Worm (Caenorhabditis elegans): ENCODE data around the gene clec-5.

The clec-5 gene

DNA sequence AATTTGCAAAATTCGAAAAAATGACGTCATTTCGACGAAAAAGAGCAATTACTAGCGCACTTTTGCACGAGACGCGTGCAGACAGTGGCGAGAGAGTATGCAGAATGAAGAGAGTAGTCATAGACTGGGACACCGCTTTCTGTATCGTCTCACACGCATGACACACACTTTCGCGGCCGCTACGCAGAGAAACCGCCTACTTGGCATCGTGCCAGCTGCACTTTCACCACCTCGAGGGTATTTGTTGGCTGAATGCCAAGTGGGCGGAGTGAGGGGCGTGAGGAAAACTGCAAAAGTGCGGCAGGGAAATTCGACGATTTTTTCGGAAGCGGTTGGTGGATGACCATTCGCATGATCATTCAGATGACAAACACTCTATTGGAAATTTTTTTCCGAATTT, 16.3 kb upstream of the clec-5 start:
- TF ChIP-seq ztf-28 (GFP tag; IDR thresholded peaks at IDR 0.05) (peak; percentile 86), ccch-3 (GFP tag; optimal IDR thresholded peaks at IDR 0.05) (no peak), madf-6 (GFP tag; IDR thresholded peaks at IDR 0.05) (peak; percentile 78), nfyb-1 (GFP tag; IDR thresholded peaks at IDR 0.05) (peak; percentile 99), unc-62 (GFP tag; optimal IDR thresholded peaks at IDR 0.05) (peak; percentile 77), Y79H2A.3 (GFP tag; conservative IDR thresholded peaks at IDR 0.05) (peak; percentile 76), rpc-1 (optimal IDR thresholded peaks at IDR 0.05) (no peak), rpc-1 (tag; optimal IDR thresholded peaks at IDR 0.05) (no peak), cebp-2 (GFP tag; IDR thresholded peaks at IDR 0.05) (no peak), cebp-1 (GFP tag; IDR thresholded peaks at IDR 0.05) (peak; percentile 87), cebp-1 (tag; optimal IDR thresholded peaks at IDR 0.05) (peak; percentile 98), Y53G8AR.9 (GFP tag; conservative IDR thresholded peaks at IDR 0.05) (peak; percentile 96), lin-40 (tag; optimal IDR thresholded peaks at IDR 0.05) (peak; percentile 99), unc-130 (GFP tag; optimal IDR thresholded peaks at IDR 0.05) (peak; percentile 9), lin-54 (GFP tag; optimal IDR thresholded peaks at IDR 0.05) (peak; percentile 96), lag-1 (GFP tag; IDR thresholded peaks at IDR 0.05) (peak; percentile 86; the same call in 1 of the 2 replicates), snpc-1.3 (tag; optimal IDR thresholded peaks at IDR 0.05; ENCODE audit: insufficient read depth) (no peak), nhr-80 (tag; optimal IDR thresholded peaks at IDR 0.05) (peak; percentile 99), B0336.3 (GFP tag; IDR thresholded peaks at IDR 0.05) (peak; percentile 100), ceh-79 (tag; optimal IDR thresholded peaks at IDR 0.05) (peak; percentile 93), T26A5.8 (tag; optimal IDR thresholded peaks at IDR 0.05) (no peak), athp-1 (tag; optimal IDR thresholded peaks at IDR 0.05) (peak; percentile 96), let-607 (tag; optimal IDR thresholded peaks at IDR 0.05) (peak; percentile 94 to 95), xnd-1 (tag; optimal IDR thresholded peaks at IDR 0.05) (no peak), ama-1 (optimal IDR thresholded peaks at IDR 0.05) (no peak), ama-1 (GFP tag; optimal IDR thresholded peaks at IDR 0.05) (no peak), nfya-2 (GFP tag; IDR thresholded peaks at IDR 0.05) (no peak), Y56A3A.18 (GFP tag; IDR thresholded peaks at IDR 0.05) (peak; percentile 88), ztf-25 (GFP tag; IDR thresholded peaks at IDR 0.05) (0 out of 2 replicates have a peak, but pooled peaks have one; percentile 70), hlh-12 (tag; optimal IDR thresholded peaks at IDR 0.05) (no peak), zim-3 (tag; optimal IDR thresholded peaks at IDR 0.05) (peak; percentile 64), bed-2 (GFP tag; IDR thresholded peaks at IDR 0.05) (peak; percentile 86), tbp1 (GFP tag; optimal IDR thresholded peaks at IDR 0.05) (peak; percentile 77), gei-17 (GFP tag; optimal IDR thresholded peaks at IDR 0.05) (peak; percentile 92), pha-4 (tag; optimal IDR thresholded peaks at IDR 0.05) (peak; percentile 84), F55B11.4 (tag; optimal IDR thresholded peaks at IDR 0.05; ENCODE audit: borderline replicate concordance, insufficient read depth) (no peak), hlh-26 (GFP tag; conservative IDR thresholded peaks at IDR 0.05) (no peak), mes-4 (tag; optimal IDR thresholded peaks at IDR 0.05) (no peak), madf-8 (GFP tag; conservative IDR thresholded peaks at IDR 0.05) (peak; percentile 47), lsl-1 (GFP tag; optimal IDR thresholded peaks at IDR 0.05) (peak; percentile 49), lin-26 (GFP tag; IDR thresholded peaks at IDR 0.05) (peak; percentile 92), B0261.1 (tag; optimal IDR thresholded peaks at IDR 0.05) (peak; percentile 37), tbx-9 (tag; optimal IDR thresholded peaks at IDR 0.05; ENCODE audit: borderline replicate concordance) (no peak), die-1 (tag; optimal IDR thresholded peaks at IDR 0.05) (peak; percentile 91), B0019.2 (GFP tag; conservative IDR thresholded peaks at IDR 0.05) (peak; percentile 71), atf-7 (tag; optimal IDR thresholded peaks at IDR 0.05) (peak; percentile 100), D2030.7 (GFP tag; IDR thresholded peaks at IDR 0.05) (peak; percentile 41), sdz-38 (tag; optimal IDR thresholded peaks at IDR 0.05) (no peak), F10E7.11 (tag; optimal IDR thresholded peaks at IDR 0.05) (peak; percentile 80), egrh-3 (GFP tag; IDR thresholded peaks at IDR 0.05) (peak; percentile 70)
